Worm (Caenorhabditis elegans) whole organism, late embryonic: Measurements from ENCODE around the gene F36A4.4.

Experiments
- C38D4.7 ChIP-seq: fragments of 200-800 bp; sonication (Bioruptor generic); optimal IDR thresholded peaks from 2 replicates; lab custom pipeline; 2018; ENCODE audit warnings: mild to moderate bottlenecking, missing genetic modification characterization, moderate library complexity, missing compliant biosample characterization
- K09A11.1 ChIP-seq: sonication (generic microtip); optimal IDR thresholded peaks from 2 replicates; lab custom pipeline; 2017; ENCODE audit warnings: antibody characterized with exemption, mild to moderate bottlenecking, missing genetic modification characterization, missing compliant biosample characterization; ENCODE audit not compliant: insufficient read depth
- ceh-2 ChIP-seq: sonication (generic microtip); optimal IDR thresholded peaks from 2 replicates; lab custom pipeline; 2016; ENCODE audit warnings: missing genotype, missing genetic modification characterization, missing compliant biosample characterization
- elt-2 ChIP-seq: sonication (generic microtip); optimal IDR thresholded peaks from 2 replicates; lab custom pipeline; 2016; ENCODE audit warnings: missing genetic modification reagents, missing genetic modification characterization, missing compliant biosample characterization
- ets-4 ChIP-seq: sonication (generic microtip); optimal IDR thresholded peaks from 2 replicates; lab custom pipeline; 2016; ENCODE audit warnings: missing genetic modification characterization, missing compliant biosample characterization
- pat-9 ChIP-seq: fragments of 200-800 bp; sonication (Bioruptor generic); optimal IDR thresholded peaks from 2 replicates; lab custom pipeline; 2018; ENCODE audit warnings: mild to moderate bottlenecking, missing genetic modification characterization, moderate library complexity, missing compliant biosample characterization
- unc-86 ChIP-seq: sonication (generic microtip); optimal IDR thresholded peaks from 2 replicates; lab custom pipeline; 2016; ENCODE audit warnings: missing genetic modification characterization, missing compliant biosample characterization

DNA sequence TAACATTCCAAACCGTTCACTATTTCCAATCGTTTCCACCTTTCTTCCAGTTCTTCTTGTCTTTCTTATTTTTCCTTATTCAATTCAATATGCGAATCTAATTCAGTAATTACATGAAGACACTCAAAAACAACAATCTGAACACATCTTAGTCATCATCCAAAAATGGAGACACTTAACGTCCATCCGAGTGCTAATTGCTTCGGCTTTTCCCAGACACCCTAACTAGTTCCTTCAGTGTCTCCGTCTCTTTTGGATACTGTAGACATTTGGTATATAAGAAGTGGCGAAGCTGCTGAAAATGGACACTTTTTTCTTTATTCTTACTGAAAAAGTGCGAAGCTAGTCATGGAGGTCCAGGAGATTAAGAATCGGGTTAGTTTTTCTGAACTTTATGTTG is 4.4 kb upstream of the F36A4.4 start, which contains the start of gene col-33:
- TF ChIP-seq K09A11.1 (tag; lab: Kevin White, UChicago): no peak
- TF ChIP-seq unc-86 (tag; lab: Kevin White, UChicago): no peak
- no peak for TF ChIP-seq pat-9 (tag; lab: Kevin White, UChicago)
- no peak for TF ChIP-seq elt-2 (tag; lab: Kevin White, UChicago)
- no peak for TF ChIP-seq C38D4.7 (GFP tag; lab: Kevin White, UChicago)
- TF ChIP-seq ceh-2: no peak
- TF ChIP-seq ets-4 (tag; lab: Kevin White, UChicago): no peak
